Worm (Caenorhabditis elegans) whole organism, L4 larva: ENCODE results near the gene rab-21.

Experiments
- D1046.2 ChIP-seq: fragments of 200-800 bp; sonication (Bioruptor generic); IDR thresholded peaks from 2 replicates; pipeline ENCODE4 v1.3.6; 2022; ENCODE audit warnings: missing genetic modification characterization, missing compliant biosample characterization
- aha-1 ChIP-seq: fragments of 150-350 bp; peaks from one replicate; lab custom pipeline; 2014; ENCODE audit warnings: missing biosample characterization, missing genetic modification characterization
- dmd-8 ChIP-seq: fragments of 200-800 bp; sonication (Bioruptor generic); IDR thresholded peaks from 2 replicates; pipeline ENCODE4 v1.3.6; 2022; ENCODE audit warnings: missing genetic modification characterization, missing compliant biosample characterization
- fkh-10 ChIP-seq: fragments of 150-350 bp; optimal IDR thresholded peaks from 2 replicates; lab custom pipeline; 2014; ENCODE audit warnings: missing biosample characterization, missing genetic modification reagents, missing genetic modification characterization
- hif-1 ChIP-seq, 2 experiments: sonication (generic microtip); optimal IDR thresholded peaks; 2 replicates each; lab custom pipeline; 2016 to 2017; ENCODE audit warnings: missing compliant biosample characterization in 2 of 2, missing genetic modification characterization in 2 of 2, missing genetic modification reagents in 2 of 2, missing genotype in 2 of 2, mild to moderate bottlenecking in 1 of 2
- skn-1 ChIP-seq: fragments of 150-350 bp; optimal IDR thresholded peaks from 2 replicates; lab custom pipeline; 2014; ENCODE audit warnings: missing biosample characterization, missing genetic modification characterization
- snpc-1.2 ChIP-seq: fragments of 200-800 bp; sonication (Bioruptor generic); IDR thresholded peaks from 2 replicates; pipeline ENCODE4 v1.3.6; 2022; ENCODE audit warnings: missing genetic modification reagents, missing genetic modification characterization, missing compliant biosample characterization
- unc-130 ChIP-seq: sonication (generic microtip); optimal IDR thresholded peaks from 2 replicates; lab custom pipeline; 2016; ENCODE audit warnings: missing genetic modification reagents, missing genetic modification characterization, missing compliant biosample characterization

DNA sequence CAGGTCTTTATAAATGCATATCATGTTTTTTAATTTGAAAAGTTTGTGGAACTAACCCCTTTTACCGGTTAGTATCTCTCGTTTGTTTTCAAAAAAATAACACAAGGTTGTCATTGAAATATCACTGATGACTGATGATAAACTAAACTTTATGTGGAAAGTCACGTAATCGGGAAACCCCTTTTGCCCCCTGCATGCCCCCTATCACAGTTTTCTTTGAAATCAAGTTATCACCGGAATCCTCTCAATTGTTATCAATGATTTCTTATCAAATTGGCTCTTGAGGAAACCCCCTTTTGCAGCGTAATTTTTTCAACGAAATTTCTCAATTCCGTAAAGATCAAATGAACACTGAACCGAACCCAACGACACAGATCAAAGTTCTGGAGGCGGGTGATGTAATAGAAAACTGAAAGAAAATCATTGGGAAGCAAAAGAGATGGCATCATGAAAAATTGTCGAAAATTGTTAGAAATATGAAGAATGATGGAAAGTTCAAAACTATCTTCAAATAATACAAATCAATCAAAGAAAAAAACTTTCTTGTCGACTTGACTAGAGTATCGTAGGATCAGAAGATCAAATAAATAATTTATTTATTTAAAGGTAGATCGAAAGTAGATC, 25.6 kb upstream of the rab-21 start:
- TF ChIP-seq hif-1 (tag; optimal IDR thresholded peaks at IDR 0.05; lab: Kevin White, UChicago) (peak; percentile 62 to 96), skn-1 (tag; lab: Kevin White, UChicago) (no peak), unc-130 (GFP tag; lab: Kevin White, UChicago) (no peak), aha-1 (tag; lab: Kevin White, UChicago) (peak; percentile 98), fkh-10 (GFP tag; lab: Kevin White, UChicago) (no peak), snpc-1.2 (no peak), dmd-8 (GFP tag; lab: Robert Waterston, UW) (no peak), D1046.2 (no peak)
